Worm (Caenorhabditis elegans) whole organism, young adult: ENCODE measurements around the gene F39G3.2.

ENCODE experiments used
- D2030.7 ChIP-seq: fragments of 200-800 bp; sonication (Bioruptor generic); IDR thresholded peaks from 2 replicates; pipeline ENCODE4 v1.3.6; 2022; ENCODE audit warnings: missing genetic modification reagents, missing genetic modification characterization, missing compliant biosample characterization
- F23B12.7 ChIP-seq: sonication (generic microtip); optimal IDR thresholded peaks from 2 replicates; lab custom pipeline; 2017; ENCODE audit warnings: missing genetic modification characterization, mild to moderate bottlenecking, missing compliant biosample characterization, antibody characterized with exemption, moderate library complexity; ENCODE audit not compliant: insufficient read depth
- F37B4.10 ChIP-seq: fragments of 200-800 bp; sonication (Bioruptor generic); IDR thresholded peaks from 2 replicates; pipeline ENCODE4 v1.3.6; 2022; ENCODE audit warnings: missing genetic modification characterization, missing compliant biosample characterization
- F55B11.4 ChIP-seq: sonication (generic microtip); optimal IDR thresholded peaks from 2 replicates; lab custom pipeline; 2016; ENCODE audit warnings: missing compliant biosample characterization, missing genetic modification characterization, borderline replicate concordance; ENCODE audit not compliant: insufficient read depth
- F57C9.4 ChIP-seq: sonication (generic microtip); optimal IDR thresholded peaks from 2 replicates; lab custom pipeline; 2017; ENCODE audit warnings: mild to moderate bottlenecking, missing genetic modification characterization, missing compliant biosample characterization
- Y53F4B.3 ChIP-seq: fragments of 200-800 bp; sonication (Bioruptor generic); IDR thresholded peaks from 2 replicates; pipeline ENCODE4 v1.3.6; 2022; ENCODE audit warnings: missing genetic modification reagents, missing genetic modification characterization, missing compliant biosample characterization
- Y56A3A.18 ChIP-seq: fragments of 200-800 bp; sonication (Bioruptor generic); IDR thresholded peaks from 2 replicates; pipeline ENCODE4 v1.3.6; 2022; ENCODE audit warnings: missing genetic modification reagents, missing genetic modification characterization, missing compliant biosample characterization
- Y95B8A.8 ChIP-seq: fragments of 200-800 bp; sonication (Bioruptor generic); IDR thresholded peaks from 2 replicates; pipeline ENCODE4 v1.3.6; 2022; ENCODE audit warnings: missing genetic modification reagents, missing genetic modification characterization, missing compliant biosample characterization
- ama-1 ChIP-seq, 3 experiments: fragments of 150-350 bp in 1 of 3; sonication (generic microtip) in 2 of 3; optimal IDR thresholded peaks; 2 replicates each; lab custom pipeline; 2014 to 2018; ENCODE audit warnings: missing biosample characterization in 2 of 3, missing genetic modification characterization in 2 of 3, missing genetic modification reagents in 2 of 3
- aptf-2 ChIP-seq: fragments of 200-800 bp; sonication (Bioruptor generic); conservative IDR thresholded peaks from 2 replicates; pipeline ENCODE4 v1.3.6; 2022; ENCODE audit warnings: missing genetic modification reagents, missing genetic modification characterization, missing compliant biosample characterization
- athp-1 ChIP-seq: sonication (generic microtip); optimal IDR thresholded peaks from 2 replicates; lab custom pipeline; 2017; ENCODE audit warnings: mild to moderate bottlenecking, missing genetic modification characterization, missing compliant biosample characterization
- bed-1 ChIP-seq: fragments of 200-800 bp; sonication (Bioruptor generic); IDR thresholded peaks from 2 replicates; pipeline ENCODE4 v1.3.6; 2022; ENCODE audit warnings: missing genetic modification reagents, missing genetic modification characterization, missing compliant biosample characterization
- ceh-40 ChIP-seq: fragments of 200-800 bp; sonication (Bioruptor generic); IDR thresholded peaks from 2 replicates; pipeline ENCODE4 v1.3.6; 2022; ENCODE audit warnings: missing genetic modification characterization, missing compliant biosample characterization
- dpff-1 ChIP-seq: sonication (generic microtip); optimal IDR thresholded peaks from 2 replicates; lab custom pipeline; 2017; ENCODE audit warnings: mild to moderate bottlenecking, missing genetic modification characterization, missing compliant biosample characterization
- dpl-1 ChIP-seq: fragments of 150-350 bp; optimal IDR thresholded peaks from 2 replicates; lab custom pipeline; 2014; ENCODE audit warnings: missing biosample characterization, missing genetic modification reagents, missing genetic modification characterization
- fkh-3 ChIP-seq: sonication (generic microtip); optimal IDR thresholded peaks from 2 replicates; lab custom pipeline; 2016; ENCODE audit warnings: mild to moderate bottlenecking, missing genetic modification characterization, missing compliant biosample characterization
- gei-17 ChIP-seq: fragments of 200-800 bp; sonication (Bioruptor generic); optimal IDR thresholded peaks from 2 replicates; lab custom pipeline; 2018; ENCODE audit warnings: mild to moderate bottlenecking, missing genetic modification characterization, missing compliant biosample characterization
- hmg-20 ChIP-seq: fragments of 200-800 bp; sonication (Bioruptor generic); IDR thresholded peaks from 2 replicates; pipeline ENCODE4 v1.3.6; 2022; ENCODE audit warnings: missing genetic modification reagents, missing genetic modification characterization, missing compliant biosample characterization
- lag-1 ChIP-seq: fragments of 200-800 bp; sonication (Bioruptor generic); IDR thresholded peaks from 2 replicates; pipeline ENCODE4 v1.3.6; 2022; ENCODE audit warnings: missing genetic modification reagents, missing genetic modification characterization, missing compliant biosample characterization
- lin-40 ChIP-seq: sonication (generic microtip); optimal IDR thresholded peaks from 2 replicates; lab custom pipeline; 2016; ENCODE audit warnings: missing genetic modification characterization, mild to moderate bottlenecking, missing compliant biosample characterization, missing genotype, missing genetic modification reagents
- lir-1 ChIP-seq: fragments of 200-800 bp; sonication (Bioruptor generic); conservative IDR thresholded peaks from 2 replicates; pipeline ENCODE4 v1.3.6; 2022; ENCODE audit warnings: missing genetic modification reagents, missing genetic modification characterization, missing compliant biosample characterization
- lsl-1 ChIP-seq: fragments of 200-800 bp; sonication (Bioruptor generic); optimal IDR thresholded peaks from 2 replicates; lab custom pipeline; 2018; ENCODE audit warnings: mild to moderate bottlenecking, missing genetic modification characterization, moderate library complexity, missing compliant biosample characterization
- madf-10 ChIP-seq: sonication (generic microtip); optimal IDR thresholded peaks from 2 replicates; lab custom pipeline; 2016; ENCODE audit warnings: mild to moderate bottlenecking, missing genetic modification characterization, missing compliant biosample characterization
- madf-3 ChIP-seq: fragments of 200-800 bp; sonication (Bioruptor generic); IDR thresholded peaks from 2 replicates; pipeline ENCODE4 v1.3.6; 2022; ENCODE audit warnings: missing genetic modification reagents, missing genetic modification characterization, missing compliant biosample characterization
- mel-28 ChIP-seq: sonication (generic microtip); optimal IDR thresholded peaks from 2 replicates; lab custom pipeline; 2016; ENCODE audit warnings: borderline replicate concordance, mild to moderate bottlenecking, missing genetic modification characterization, missing compliant biosample characterization
- nfya-1 ChIP-seq: sonication (generic microtip); optimal IDR thresholded peaks from 2 replicates; lab custom pipeline; 2017; ENCODE audit warnings: antibody characterized with exemption, missing compliant biosample characterization, missing genetic modification characterization, borderline replicate concordance; ENCODE audit not compliant: insufficient read depth
- nhr-179 ChIP-seq: sonication (generic microtip); optimal IDR thresholded peaks from 2 replicates; lab custom pipeline; 2016; ENCODE audit warnings: mild to moderate bottlenecking, missing genetic modification characterization, missing compliant biosample characterization
- rec-8 ChIP-seq, 2 experiments: sonication (generic microtip); optimal IDR thresholded peaks; 2 replicates each; lab custom pipeline; 2016; ENCODE audit warnings: mild to moderate bottlenecking in 2 of 2, missing genetic modification characterization in 2 of 2, missing genetic modification reagents in 2 of 2, missing genotype in 2 of 2, missing biosample characterization in 1 of 2, missing compliant biosample characterization in 1 of 2, moderate library complexity in 1 of 2
- repo-1 ChIP-seq: sonication (generic microtip); optimal IDR thresholded peaks from 2 replicates; lab custom pipeline; 2017; ENCODE audit warnings: mild to moderate bottlenecking, missing genetic modification characterization, missing compliant biosample characterization
- xnd-1 ChIP-seq: sonication (generic microtip); optimal IDR thresholded peaks from 2 replicates; lab custom pipeline; 2016; ENCODE audit warnings: missing genotype, missing genetic modification reagents, missing genetic modification characterization, missing compliant biosample characterization
- zfh-2 ChIP-seq: fragments of 200-800 bp; sonication (Bioruptor generic); conservative IDR thresholded peaks from 2 replicates; pipeline ENCODE4 v1.3.6; 2022; ENCODE audit warnings: missing genetic modification reagents, missing genetic modification characterization, missing compliant biosample characterization
- ztf-22 ChIP-seq: fragments of 200-800 bp; sonication (Bioruptor generic); optimal IDR thresholded peaks from 2 replicates; lab custom pipeline; 2018; ENCODE audit warnings: mild to moderate bottlenecking, missing genetic modification characterization, moderate library complexity, missing compliant biosample characterization
- ztf-6 ChIP-seq: fragments of 200-800 bp; sonication (Bioruptor generic); IDR thresholded peaks from 2 replicates; pipeline ENCODE4 v1.3.6; 2022; ENCODE audit warnings: missing genetic modification reagents, missing genetic modification characterization, missing compliant biosample characterization

Gene F39G3.2

DNA sequence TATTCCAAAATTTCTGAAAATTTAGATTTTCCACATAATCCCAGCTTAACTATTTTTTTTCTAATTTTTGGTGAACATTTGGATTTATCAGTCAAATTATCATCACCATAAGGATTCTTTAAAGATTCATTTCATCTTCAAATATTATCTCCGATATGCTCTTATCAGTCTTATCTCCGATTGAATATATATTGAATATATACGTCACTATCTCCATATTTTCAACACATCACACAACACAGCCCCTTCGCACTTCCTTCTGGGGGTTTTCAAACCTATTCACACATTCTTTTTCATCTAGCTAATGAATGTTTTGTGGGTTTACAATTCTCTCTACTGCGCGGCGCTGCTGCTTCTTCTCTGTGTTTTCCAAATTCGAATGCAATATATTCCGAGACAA is 39.0 kb upstream of the F39G3.2 start:
- TF ChIP-seq dpff-1 (tag; lab: Kevin White, UChicago) (no peak), aptf-2 (GFP tag; lab: Robert Waterston, UW) (no peak), hmg-20 (GFP tag; lab: Robert Waterston, UW) (no peak), lin-40 (no peak), nfya-1 (tag; lab: Kevin White, UChicago) (no peak), repo-1 (tag; lab: Kevin White, UChicago) (no peak)

DNA sequence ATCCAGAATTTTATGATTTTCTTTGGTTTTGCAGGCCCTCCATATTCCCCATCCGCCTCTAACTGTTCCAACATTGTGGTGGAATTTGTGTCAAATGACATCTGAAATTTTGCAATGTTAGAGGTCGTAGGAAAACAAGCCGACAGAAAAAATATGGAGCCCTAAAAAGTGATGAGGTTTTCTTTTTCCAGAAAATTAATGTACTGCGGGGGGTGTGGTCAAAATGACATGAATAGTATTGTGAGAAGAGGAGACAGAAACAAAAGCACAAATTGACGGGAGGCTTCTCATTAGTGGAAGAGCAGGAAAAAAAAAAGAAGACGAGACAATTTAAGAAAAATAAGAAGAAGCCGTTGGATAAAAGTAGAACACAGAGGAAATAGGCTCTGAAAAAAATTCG is 37.4 kb upstream of the F39G3.2 start, which contains the start of gene ZC266.1:
Gene ZC266.1, minus strand, starts transcription at position 101 of the 400 bp plus-strand sequence.
- TF ChIP-seq lsl-1 (GFP tag; lab: Kevin White, UChicago), result no peak
- no peak for TF ChIP-seq Y53F4B.3 (GFP tag; lab: Robert Waterston, UW)
- no peak for TF ChIP-seq F57C9.4
- TF ChIP-seq zfh-2 (GFP tag; lab: Robert Waterston, UW), result no peak
- no peak for TF ChIP-seq nhr-179
- TF ChIP-seq F37B4.10, result no peak
- no peak for TF ChIP-seq madf-3 (GFP tag; lab: Robert Waterston, UW)
- TF ChIP-seq ama-1 (optimal IDR thresholded peaks at IDR 0.05; lab: Kevin White, UChicago), result no peak
- TF ChIP-seq ama-1 (GFP tag; optimal IDR thresholded peaks at IDR 0.05; lab: Kevin White, UChicago), result no peak
- no peak for TF ChIP-seq Y95B8A.8
- no peak for TF ChIP-seq Y56A3A.18 (GFP tag; lab: Robert Waterston, UW)

DNA sequence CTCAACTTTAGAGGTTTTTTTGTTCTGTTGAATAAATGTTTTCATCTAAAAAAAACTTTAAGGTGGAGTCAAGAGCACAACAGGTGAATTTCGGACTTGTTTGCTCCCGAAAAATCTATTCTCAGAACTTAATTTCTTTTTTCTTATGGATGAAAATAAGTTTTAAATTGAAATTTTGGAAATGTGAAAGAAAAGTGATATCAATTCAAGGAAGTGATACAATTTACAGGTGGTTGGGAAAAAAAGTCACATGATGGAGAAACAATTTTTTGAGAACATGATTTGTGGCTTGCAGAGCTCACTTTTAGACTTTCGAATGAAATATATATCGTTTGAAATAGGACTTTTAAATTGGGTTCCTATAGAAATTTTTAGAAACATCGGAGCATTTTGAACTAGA is 30.0 kb upstream of the F39G3.2 start:
- no peak for TF ChIP-seq ama-1 (optimal IDR thresholded peaks at IDR 0.05; lab: Kevin White, UChicago)
- TF ChIP-seq ama-1 (GFP tag; optimal IDR thresholded peaks at IDR 0.05; lab: Kevin White, UChicago), result no peak
- no peak for TF ChIP-seq F23B12.7 (tag; lab: Kevin White, UChicago)
- TF ChIP-seq ztf-6 (GFP tag; lab: Robert Waterston, UW), result no peak
- no peak for TF ChIP-seq Y53F4B.3 (GFP tag; lab: Robert Waterston, UW)
- no peak for TF ChIP-seq dpl-1 (GFP tag; lab: Kevin White, UChicago)
- no peak for TF ChIP-seq bed-1 (GFP tag; lab: Robert Waterston, UW)
- TF ChIP-seq ceh-40 (GFP tag; lab: Robert Waterston, UW), result no peak

DNA sequence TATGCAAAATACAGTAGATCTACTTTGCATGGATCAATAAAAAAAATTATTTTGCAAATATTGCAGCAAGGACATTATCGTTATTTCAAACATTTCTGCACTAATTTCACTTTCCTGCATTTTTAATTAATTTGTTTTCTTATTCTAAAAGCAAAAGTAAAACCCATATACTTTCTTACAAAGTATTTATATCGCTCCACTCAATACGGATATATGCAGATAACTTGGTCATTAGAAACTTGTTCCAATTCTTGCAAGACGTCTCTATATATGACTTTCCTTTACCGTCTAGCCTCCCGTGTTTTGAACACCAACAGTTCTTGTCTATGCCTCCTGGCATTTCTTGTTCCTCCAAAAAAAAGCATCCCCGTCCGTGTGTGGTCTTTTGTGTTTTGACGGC is 27.2 kb upstream of the F39G3.2 start, which contains the start of gene oac-24:
Gene oac-24, plus strand, starts transcription at position 301 of the 400 bp plus-strand sequence.
- TF ChIP-seq repo-1 (tag; lab: Kevin White, UChicago), result no peak
- no peak for TF ChIP-seq rec-8 (tag; optimal IDR thresholded peaks at IDR 0.05; lab: Kevin White, UChicago)
- no peak for TF ChIP-seq madf-3 (GFP tag; lab: Robert Waterston, UW)
- TF ChIP-seq fkh-3 (tag; lab: Kevin White, UChicago), result no peak
- TF ChIP-seq F55B11.4 (tag; lab: Kevin White, UChicago), result no peak
- no peak for TF ChIP-seq ztf-22 (GFP tag; lab: Kevin White, UChicago)
- no peak for TF ChIP-seq ztf-6 (GFP tag; lab: Robert Waterston, UW)
- no peak for TF ChIP-seq nfya-1 (tag; lab: Kevin White, UChicago)
- TF ChIP-seq lir-1 (GFP tag; lab: Robert Waterston, UW), result no peak
- TF ChIP-seq mel-28 (tag; lab: Kevin White, UChicago), result no peak
- no peak for TF ChIP-seq xnd-1
- TF ChIP-seq lag-1, result no peak
- no peak for TF ChIP-seq madf-10 (tag; lab: Kevin White, UChicago)
- no peak for TF ChIP-seq gei-17
- no peak for TF ChIP-seq athp-1 (tag; lab: Kevin White, UChicago)
- no peak for TF ChIP-seq D2030.7 (GFP tag; lab: Robert Waterston, UW)
- TF ChIP-seq, all 124 proteins: peak for 0
